Worm (Caenorhabditis elegans) whole organism, young adult: ENCODE data around the gene evl-20.

ENCODE experiments used
- B0019.2 ChIP-seq: fragments of 200-800 bp; sonication (Bioruptor generic); conservative IDR thresholded peaks from 2 replicates; pipeline ENCODE4 v1.3.6; 2022; ENCODE audit warnings: missing genetic modification reagents, missing genetic modification characterization, missing compliant biosample characterization
- B0035.1 ChIP-seq: sonication (generic microtip); optimal IDR thresholded peaks from 2 replicates; lab custom pipeline; 2016; ENCODE audit warnings: missing genetic modification characterization, mild to moderate bottlenecking, missing compliant biosample characterization, missing genotype, missing genetic modification reagents
- C06A6.2 ChIP-seq: fragments of 200-800 bp; sonication (Bioruptor generic); conservative IDR thresholded peaks from 2 replicates; pipeline ENCODE4 v1.3.6; 2022; ENCODE audit warnings: missing genetic modification characterization, missing compliant biosample characterization
- C17E4.6 ChIP-seq: fragments of 200-800 bp; sonication (Bioruptor generic); IDR thresholded peaks from 2 replicates; pipeline ENCODE4 v1.3.6; 2022; ENCODE audit warnings: missing genetic modification reagents, missing genetic modification characterization, missing compliant biosample characterization
- D2030.7 ChIP-seq: fragments of 200-800 bp; sonication (Bioruptor generic); IDR thresholded peaks from 2 replicates; pipeline ENCODE4 v1.3.6; 2022; ENCODE audit warnings: missing genetic modification reagents, missing genetic modification characterization, missing compliant biosample characterization
- F22D6.2 ChIP-seq: sonication (generic microtip); optimal IDR thresholded peaks from 2 replicates; lab custom pipeline; 2016; ENCODE audit warnings: mild to moderate bottlenecking, missing genetic modification characterization, missing compliant biosample characterization
- F23B12.7 ChIP-seq: sonication (generic microtip); optimal IDR thresholded peaks from 2 replicates; lab custom pipeline; 2017; ENCODE audit warnings: missing genetic modification characterization, mild to moderate bottlenecking, missing compliant biosample characterization, antibody characterized with exemption, moderate library complexity; ENCODE audit not compliant: insufficient read depth
- K12H6.12 ChIP-seq: fragments of 200-800 bp; sonication (Bioruptor generic); optimal IDR thresholded peaks from 2 replicates; lab custom pipeline; 2018; ENCODE audit warnings: mild to moderate bottlenecking, missing genetic modification characterization, missing compliant biosample characterization
- Y56A3A.18 ChIP-seq: fragments of 200-800 bp; sonication (Bioruptor generic); IDR thresholded peaks from 2 replicates; pipeline ENCODE4 v1.3.6; 2022; ENCODE audit warnings: missing genetic modification reagents, missing genetic modification characterization, missing compliant biosample characterization
- Y79H2A.3 ChIP-seq: fragments of 200-800 bp; sonication (Bioruptor generic); conservative IDR thresholded peaks from 2 replicates; pipeline ENCODE4 v1.3.6; 2022; ENCODE audit warnings: missing genetic modification reagents, missing genetic modification characterization, missing compliant biosample characterization
- akir-1 ChIP-seq: fragments of 200-800 bp; sonication (Bioruptor generic); optimal IDR thresholded peaks from 2 replicates; lab custom pipeline; 2018; ENCODE audit warnings: mild to moderate bottlenecking, missing genetic modification characterization, moderate library complexity, missing compliant biosample characterization
- aptf-2 ChIP-seq: fragments of 200-800 bp; sonication (Bioruptor generic); conservative IDR thresholded peaks from 2 replicates; pipeline ENCODE4 v1.3.6; 2022; ENCODE audit warnings: missing genetic modification reagents, missing genetic modification characterization, missing compliant biosample characterization
- aptf-3 ChIP-seq: fragments of 200-800 bp; sonication (Bioruptor generic); IDR thresholded peaks from 2 replicates; pipeline ENCODE4 v1.3.6; 2022; ENCODE audit warnings: missing genetic modification characterization, missing compliant biosample characterization
- bed-2 ChIP-seq: fragments of 200-800 bp; sonication (Bioruptor generic); IDR thresholded peaks from 2 replicates; pipeline ENCODE4 v1.3.6; 2022; ENCODE audit warnings: missing genetic modification reagents, missing genetic modification characterization, missing compliant biosample characterization
- cebp-1 ChIP-seq, 2 experiments: fragments of 200-800 bp in 1 of 2; sonication (Bioruptor generic) in 1 of 2; sonication (generic microtip) in 1 of 2; IDR thresholded peaks in 1 of 2; optimal IDR thresholded peaks in 1 of 2; 2 replicates each; pipeline versions ENCODE4 v1.3.6 to Lab custom; 2017 to 2022; ENCODE audit warnings: missing compliant biosample characterization in 2 of 2, missing genetic modification characterization in 2 of 2, mild to moderate bottlenecking in 1 of 2, missing genetic modification reagents in 1 of 2, moderate library complexity in 1 of 2
- cebp-2 ChIP-seq: fragments of 200-800 bp; sonication (Bioruptor generic); IDR thresholded peaks from 2 replicates; pipeline ENCODE4 v1.3.6; 2022; ENCODE audit warnings: missing genetic modification characterization, missing compliant biosample characterization
- ceh-58 ChIP-seq: fragments of 200-800 bp; sonication (Bioruptor generic); IDR thresholded peaks from 2 replicates; pipeline ENCODE4 v1.3.6; 2022; ENCODE audit warnings: missing genetic modification characterization, missing compliant biosample characterization
- die-1 ChIP-seq: sonication (generic microtip); optimal IDR thresholded peaks from 2 replicates; lab custom pipeline; 2016; ENCODE audit warnings: missing genotype, mild to moderate bottlenecking, missing genetic modification characterization, missing compliant biosample characterization
- efl-1 ChIP-seq: fragments of 150-350 bp; optimal IDR thresholded peaks from 2 replicates; lab custom pipeline; 2014; ENCODE audit warnings: missing biosample characterization, missing genetic modification reagents, missing genetic modification characterization
- egl-18 ChIP-seq: fragments of 200-800 bp; sonication (Bioruptor generic); IDR thresholded peaks from 2 replicates; pipeline ENCODE4 v1.3.6; 2022; ENCODE audit warnings: missing genetic modification reagents, missing genetic modification characterization, missing compliant biosample characterization
- egl-44 ChIP-seq: fragments of 200-800 bp; sonication (Bioruptor generic); IDR thresholded peaks from 2 replicates; pipeline ENCODE4 v1.3.6; 2022; ENCODE audit warnings: missing genetic modification reagents, missing genetic modification characterization, missing compliant biosample characterization
- fkh-3 ChIP-seq: sonication (generic microtip); optimal IDR thresholded peaks from 2 replicates; lab custom pipeline; 2016; ENCODE audit warnings: mild to moderate bottlenecking, missing genetic modification characterization, missing compliant biosample characterization
- hlh-12 ChIP-seq: sonication (generic microtip); optimal IDR thresholded peaks from 2 replicates; lab custom pipeline; 2016; ENCODE audit warnings: missing genetic modification characterization, missing compliant biosample characterization
- hmg-20 ChIP-seq: fragments of 200-800 bp; sonication (Bioruptor generic); IDR thresholded peaks from 2 replicates; pipeline ENCODE4 v1.3.6; 2022; ENCODE audit warnings: missing genetic modification reagents, missing genetic modification characterization, missing compliant biosample characterization
- hrde-1 ChIP-seq: sonication (generic microtip); optimal IDR thresholded peaks from 2 replicates; lab custom pipeline; 2016; ENCODE audit warnings: missing genetic modification characterization, mild to moderate bottlenecking, missing compliant biosample characterization, moderate library complexity, missing genotype, missing genetic modification reagents, borderline replicate concordance
- hsf-1 ChIP-seq: fragments of 200-800 bp; sonication (Bioruptor generic); IDR thresholded peaks from 2 replicates; pipeline ENCODE4 v1.3.6; 2022; ENCODE audit warnings: missing genetic modification reagents, missing genetic modification characterization, missing compliant biosample characterization
- lag-1 ChIP-seq: fragments of 200-800 bp; sonication (Bioruptor generic); IDR thresholded peaks from 2 replicates; pipeline ENCODE4 v1.3.6; 2022; ENCODE audit warnings: missing genetic modification reagents, missing genetic modification characterization, missing compliant biosample characterization
- lin-26 ChIP-seq: fragments of 200-800 bp; sonication (Bioruptor generic); IDR thresholded peaks from 2 replicates; pipeline ENCODE4 v1.3.6; 2022; ENCODE audit warnings: missing genetic modification reagents, missing genetic modification characterization, missing compliant biosample characterization
- lin-40 ChIP-seq: sonication (generic microtip); optimal IDR thresholded peaks from 2 replicates; lab custom pipeline; 2016; ENCODE audit warnings: missing genetic modification characterization, mild to moderate bottlenecking, missing compliant biosample characterization, missing genotype, missing genetic modification reagents
- lir-1 ChIP-seq: fragments of 200-800 bp; sonication (Bioruptor generic); conservative IDR thresholded peaks from 2 replicates; pipeline ENCODE4 v1.3.6; 2022; ENCODE audit warnings: missing genetic modification reagents, missing genetic modification characterization, missing compliant biosample characterization
- madf-6 ChIP-seq: fragments of 200-800 bp; sonication (Bioruptor generic); IDR thresholded peaks from 2 replicates; pipeline ENCODE4 v1.3.6; 2022; ENCODE audit warnings: missing genetic modification reagents, missing genetic modification characterization, missing compliant biosample characterization
- mes-4 ChIP-seq: sonication (generic microtip); optimal IDR thresholded peaks from 2 replicates; lab custom pipeline; 2016; ENCODE audit warnings: missing genotype, missing genetic modification characterization, missing compliant biosample characterization
- mxl-1 ChIP-seq: sonication (generic microtip); optimal IDR thresholded peaks from 2 replicates; lab custom pipeline; 2016; ENCODE audit warnings: missing genetic modification characterization, missing compliant biosample characterization
- nhr-179 ChIP-seq: sonication (generic microtip); optimal IDR thresholded peaks from 2 replicates; lab custom pipeline; 2016; ENCODE audit warnings: mild to moderate bottlenecking, missing genetic modification characterization, missing compliant biosample characterization
- pha-4 ChIP-seq: fragments of 150-350 bp; sonication (generic microtip); optimal IDR thresholded peaks from 2 replicates; lab custom pipeline; 2014; ENCODE audit warnings: missing biosample characterization, missing genetic modification reagents, missing genetic modification characterization
- rcor-1 ChIP-seq: fragments of 200-800 bp; sonication (Bioruptor generic); IDR thresholded peaks from 2 replicates; pipeline ENCODE4 v1.3.6; 2022; ENCODE audit warnings: missing genetic modification reagents, missing genetic modification characterization, missing compliant biosample characterization
- repo-1 ChIP-seq: sonication (generic microtip); optimal IDR thresholded peaks from 2 replicates; lab custom pipeline; 2017; ENCODE audit warnings: mild to moderate bottlenecking, missing genetic modification characterization, missing compliant biosample characterization
- rpc-1 ChIP-seq, 2 experiments: fragments of 150-350 bp in 1 of 2; sonication (generic microtip) in 1 of 2; optimal IDR thresholded peaks; 2 replicates each; lab custom pipeline; 2014 to 2018; ENCODE audit warnings: missing biosample characterization in 1 of 2, missing genetic modification characterization in 1 of 2, missing genetic modification reagents in 1 of 2, missing genotype in 1 of 2
- snpc-1.1 ChIP-seq: sonication (generic microtip); optimal IDR thresholded peaks from 2 replicates; lab custom pipeline; 2017; ENCODE audit warnings: missing genetic modification characterization, mild to moderate bottlenecking, missing compliant biosample characterization, antibody characterized with exemption, moderate library complexity, missing genotype, missing genetic modification reagents; ENCODE audit not compliant: insufficient read depth
- snpc-3.4 ChIP-seq: sonication (generic microtip); optimal IDR thresholded peaks from 2 replicates; lab custom pipeline; 2017; ENCODE audit warnings: missing genetic modification characterization, mild to moderate bottlenecking, missing compliant biosample characterization, antibody characterized with exemption, moderate library complexity, missing genotype, missing genetic modification reagents
- sptf-2 ChIP-seq: fragments of 200-800 bp; sonication (Bioruptor generic); optimal IDR thresholded peaks from 2 replicates; lab custom pipeline; 2018; ENCODE audit warnings: mild to moderate bottlenecking, missing genetic modification characterization, missing compliant biosample characterization
- tbx-9 ChIP-seq: sonication (generic microtip); optimal IDR thresholded peaks from 2 replicates; lab custom pipeline; 2016; ENCODE audit warnings: borderline replicate concordance, missing genetic modification characterization, inconsistent platforms, missing compliant biosample characterization
- unc-130 ChIP-seq: sonication (generic microtip); optimal IDR thresholded peaks from 2 replicates; lab custom pipeline; 2016; ENCODE audit warnings: missing genetic modification reagents, missing genetic modification characterization, missing compliant biosample characterization
- xnd-1 ChIP-seq: sonication (generic microtip); optimal IDR thresholded peaks from 2 replicates; lab custom pipeline; 2016; ENCODE audit warnings: missing genotype, missing genetic modification reagents, missing genetic modification characterization, missing compliant biosample characterization
- zim-3 ChIP-seq: sonication (generic microtip); optimal IDR thresholded peaks from 2 replicates; lab custom pipeline; 2017; ENCODE audit warnings: mild to moderate bottlenecking, missing genetic modification characterization, moderate library complexity, missing compliant biosample characterization
- ztf-18 ChIP-seq: sonication (generic microtip); optimal IDR thresholded peaks from 2 replicates; lab custom pipeline; 2016; ENCODE audit warnings: missing genotype, mild to moderate bottlenecking, missing genetic modification characterization, missing compliant biosample characterization
- ztf-3 ChIP-seq: fragments of 200-800 bp; sonication (Bioruptor generic); optimal IDR thresholded peaks from 2 replicates; lab custom pipeline; 2018; ENCODE audit warnings: mild to moderate bottlenecking, missing genetic modification characterization, missing compliant biosample characterization

The evl-20 gene

ce11 chrII:8441519-8441918 lies 2.6 kb upstream of the evl-20 start (continued):
- TF ChIP-seq fkh-3 = peak; percentile 76
- TF ChIP-seq F23B12.7 (tag; lab: Kevin White, UChicago) = no peak
- TF ChIP-seq C06A6.2 (GFP tag; lab: Robert Waterston, UW) = 0 out of 2 replicates have a peak, but pooled peaks have one; percentile 42
- no peak for TF ChIP-seq efl-1
- peak; percentile 95 for TF ChIP-seq tbx-9 (tag; lab: Kevin White, UChicago)
- peak; percentile 76 for TF ChIP-seq ztf-18 (tag; lab: Kevin White, UChicago)
- TF ChIP-seq lir-1 (GFP tag; lab: Robert Waterston, UW) = no peak
- peak; percentile 50; the same call in 1 of the 2 replicates for TF ChIP-seq C17E4.6
- peak; percentile 43 for TF ChIP-seq zim-3 (tag; lab: Kevin White, UChicago)
- TF ChIP-seq cebp-1 (GFP tag; IDR thresholded peaks at IDR 0.05; lab: Robert Waterston, UW) = no peak
- TF ChIP-seq cebp-1 (tag; optimal IDR thresholded peaks at IDR 0.05; lab: Kevin White, UChicago) = no peak
- peak; percentile 89 for TF ChIP-seq hrde-1 (tag; lab: Kevin White, UChicago)
- TF ChIP-seq D2030.7 (GFP tag; lab: Robert Waterston, UW) = no peak
- peak; percentile 74; the same call in 1 of the 2 replicates for TF ChIP-seq aptf-3 (GFP tag; lab: Robert Waterston, UW)
- TF ChIP-seq cebp-2 (GFP tag; lab: Robert Waterston, UW) = 0 out of 2 replicates have a peak, but pooled peaks have one; percentile 84
- peak; percentile 59; the same call in 1 of the 2 replicates for TF ChIP-seq Y56A3A.18 (GFP tag; lab: Robert Waterston, UW)
- no peak for TF ChIP-seq bed-2 (GFP tag; lab: Robert Waterston, UW)
- TF ChIP-seq rcor-1 (GFP tag; lab: Robert Waterston, UW) = peak; percentile 73
- TF ChIP-seq lin-26 = peak; percentile 98
- TF ChIP-seq Y79H2A.3 (GFP tag; lab: Robert Waterston, UW) = 0 out of 2 replicates have a peak, but pooled peaks have one; percentile 28
- peak; percentile 98 for TF ChIP-seq ceh-58 (GFP tag; lab: Robert Waterston, UW)
- TF ChIP-seq die-1 (tag; lab: Kevin White, UChicago) = peak; percentile 97
- peak; percentile 73 for TF ChIP-seq madf-6
- no peak for TF ChIP-seq B0019.2 (GFP tag; lab: Robert Waterston, UW)
- 0 out of 2 replicates have a peak, but pooled peaks have one; percentile 65 for TF ChIP-seq hmg-20 (GFP tag; lab: Robert Waterston, UW)
- peak; percentile 74 for TF ChIP-seq nhr-179 (tag; lab: Kevin White, UChicago)
- no peak for TF ChIP-seq lin-40 (tag; lab: Kevin White, UChicago)
- TF ChIP-seq pha-4 (tag; lab: Kevin White, UChicago) = no peak
- peak; percentile 97 for TF ChIP-seq rpc-1 (optimal IDR thresholded peaks at IDR 0.05; lab: Kevin White, UChicago)
- TF ChIP-seq rpc-1 (tag; optimal IDR thresholded peaks at IDR 0.05; lab: Kevin White, UChicago) = peak; percentile 99
- peak; percentile 55 for TF ChIP-seq hlh-12 (tag; lab: Kevin White, UChicago)
- TF ChIP-seq akir-1 (GFP tag; lab: Kevin White, UChicago) = no peak
- TF ChIP-seq lag-1 (GFP tag; lab: Robert Waterston, UW) = no peak
- TF ChIP-seq unc-130 (GFP tag; lab: Kevin White, UChicago) = peak; percentile 26
- TF ChIP-seq xnd-1 (tag; lab: Kevin White, UChicago) = no peak
- peak; percentile 84 for TF ChIP-seq egl-44 (GFP tag; lab: Robert Waterston, UW)
- peak; percentile 6 for TF ChIP-seq ztf-3 (GFP tag; lab: Kevin White, UChicago)
- 0 out of 2 replicates have a peak, but pooled peaks have one; percentile 61 for TF ChIP-seq egl-18 (GFP tag; lab: Robert Waterston, UW)
- TF ChIP-seq snpc-3.4 (tag; lab: Kevin White, UChicago) = peak; percentile 92
- peak; percentile 52 for TF ChIP-seq snpc-1.1 (tag; lab: Kevin White, UChicago)
- TF ChIP-seq repo-1 = peak; percentile 84
- no peak for TF ChIP-seq aptf-2 (GFP tag; lab: Robert Waterston, UW)
- peak; percentile 39 for TF ChIP-seq F22D6.2
- no peak for TF ChIP-seq sptf-2 (GFP tag; lab: Kevin White, UChicago)
- no peak for TF ChIP-seq K12H6.12 (tag; lab: Kevin White, UChicago)
- peak; percentile 88 for TF ChIP-seq mes-4 (tag; lab: Kevin White, UChicago)
- peak; percentile 69 for TF ChIP-seq B0035.1 (tag; lab: Kevin White, UChicago)
- TF ChIP-seq mxl-1 (tag; lab: Kevin White, UChicago) = peak; percentile 86
- peak; percentile 81 for TF ChIP-seq hsf-1 (GFP tag; lab: Robert Waterston, UW)
